Fruit fly (Drosophila melanogaster): Measurements from ENCODE around the gene CG43618.
A peak's percentile ranks its signal among the peaks of the same experiment; 100 is the strongest.
"Not testable (repeated sequence)": the region's sequence is repeated elsewhere in the genome, so short reads cannot be mapped to it uniquely, and the experiment has no call there.

The CG43618 gene

dm6 chr3R:8048867-8049266 lies at the start of gene CG43618:
Gene CG43618, plus strand, starts transcription at chr3R:8049167.
- not testable (repeated sequence) for TF ChIP-seq sage, rgr, Jra (GFP tag; optimal IDR thresholded peaks at IDR 0.05)

- peak; percentile 46 for TF ChIP-seq tai (GFP tag; optimal IDR thresholded peaks at IDR 0.05)
- peak; percentile 20 for TF ChIP-seq N (GFP tag; optimal IDR thresholded peaks at IDR 0.05)
- no peak for TF ChIP-seq fru (GFP tag; optimal IDR thresholded peaks at IDR 0.05)
- TF ChIP-seq lola (GFP tag; optimal IDR thresholded peaks at IDR 0.05) = no peak
- TF ChIP-seq Dif (GFP tag; optimal IDR thresholded peaks at IDR 0.05; ENCODE audit: partially characterized antibody) = peak; percentile 60
- TF ChIP-seq brk (GFP tag; optimal IDR thresholded peaks at IDR 0.05) = peak; percentile 52
- no peak for TF ChIP-seq Sp1 (GFP tag; optimal IDR thresholded peaks at IDR 0.05)
Observed at dm6 chr3R:7999530-8000116, 49.3 kb upstream of the CG43618 start, which contains the start of gene PIG-H. Gene PIG-H, plus strand, starts transcription at chr3R:7999832.

dm6 chr3R:8001074-8001669 lies 47.8 kb upstream of the CG43618 start, which contains the start of the genes Kmn2 and CG2698:
Gene Kmn2, minus strand, starts transcription at chr3R:8001309.
Gene CG2698, plus strand, starts transcription at chr3R:8001562.
- peak; percentile 92 for TF ChIP-seq sv (GFP tag; optimal IDR thresholded peaks at IDR 0.05)
- no peak for TF ChIP-seq jim (GFP tag; optimal IDR thresholded peaks at IDR 0.05)
- TF ChIP-seq dmrt93B (GFP tag; optimal IDR thresholded peaks at IDR 0.05) = peak; percentile 97
- no peak for TF ChIP-seq lola (GFP tag; optimal IDR thresholded peaks at IDR 0.05)
- TF ChIP-seq Mio (GFP tag; optimal IDR thresholded peaks at IDR 0.05) = peak; percentile 58
- TF ChIP-seq pan (optimal IDR thresholded peaks at IDR 0.05) = no peak
- no peak for TF ChIP-seq usp (GFP tag; optimal IDR thresholded peaks at IDR 0.05)
- TF ChIP-seq CG32264 (GFP tag; optimal IDR thresholded peaks at IDR 0.05) = peak; percentile 77
- TF ChIP-seq sage (GFP tag; optimal IDR thresholded peaks at IDR 0.05) = peak; percentile 95
- peak; percentile 69 for TF ChIP-seq GATAd (GFP tag; optimal IDR thresholded peaks at IDR 0.05)
- TF ChIP-seq tai (GFP tag; optimal IDR thresholded peaks at IDR 0.05) = no peak
- TF ChIP-seq psq (GFP tag; optimal IDR thresholded peaks at IDR 0.05) = peak; percentile 95
- peak; percentile 95 for TF ChIP-seq Hnf4 (GFP tag; optimal IDR thresholded peaks at IDR 0.05)
- peak; percentile 64 for TF ChIP-seq Myc (optimal IDR thresholded peaks at IDR 0.05)
- TF ChIP-seq Hr83 (GFP tag; optimal IDR thresholded peaks at IDR 0.05; ENCODE audit: poor library complexity, severe bottlenecking) = peak; percentile 65
- TF ChIP-seq woc (GFP tag; optimal IDR thresholded peaks at IDR 0.05) = peak; percentile 93
- no peak for TF ChIP-seq Abd-B (GFP tag; optimal IDR thresholded peaks at IDR 0.05)
- TF ChIP-seq br (GFP tag; optimal IDR thresholded peaks at IDR 0.05) = peak; percentile 93
- peak in 1 of 2 experiments; percentile 97 for TF ChIP-seq foxo (GFP tag; optimal IDR thresholded peaks at IDR 0.05)
- TF ChIP-seq h (GFP tag; optimal IDR thresholded peaks at IDR 0.05) = peak; percentile 96
- TF ChIP-seq dsf (GFP tag; optimal IDR thresholded peaks at IDR 0.05; ENCODE audit: borderline replicate concordance) = peak; percentile 91
- TF ChIP-seq Dfd (GFP tag; optimal IDR thresholded peaks at IDR 0.05) = no peak
- TF ChIP-seq HLH106 (tag; optimal IDR thresholded peaks at IDR 0.05) = peak; percentile 97
- peak; percentile 97 for TF ChIP-seq OdsH (GFP tag; optimal IDR thresholded peaks at IDR 0.05)
- peak; percentile 93 for TF ChIP-seq ey (GFP tag; optimal IDR thresholded peaks at IDR 0.05)
- peak; percentile 90 for TF ChIP-seq CG9705 (GFP tag; optimal IDR thresholded peaks at IDR 0.05)
- peak; percentile 92 for TF ChIP-seq Jra (GFP tag; optimal IDR thresholded peaks at IDR 0.05)
- TF ChIP-seq brk (GFP tag; optimal IDR thresholded peaks at IDR 0.05) = peak; percentile 96
- TF ChIP-seq rgr (GFP tag; optimal IDR thresholded peaks at IDR 0.05) = peak; percentile 97
- no peak for TF ChIP-seq Rel (GFP tag; optimal IDR thresholded peaks at IDR 0.05)
- peak; percentile 83 for TF ChIP-seq Rel (tag; optimal IDR thresholded peaks at IDR 0.05)
- peak; percentile 96 for TF ChIP-seq Sp1 (GFP tag; optimal IDR thresholded peaks at IDR 0.05)
- peak; percentile 94 for TF ChIP-seq fru (GFP tag; optimal IDR thresholded peaks at IDR 0.05)

Data from whole organism, wandering third instar larva.